Worm (Caenorhabditis elegans) whole organism, L4 larva: ENCODE results near the gene tmem-231.

ENCODE experiments used
- dpl-1 ChIP-seq: fragments of 150-350 bp; optimal IDR thresholded peaks from 2 replicates; lab custom pipeline; 2014; ENCODE audit warnings: missing biosample characterization, missing genetic modification reagents, missing genetic modification characterization
- unc-62 ChIP-seq, 3 experiments: fragments of 150-350 bp in 1 of 3; sonication (generic microtip); optimal IDR thresholded peaks in 2 of 3; peaks in 1 of 3; 1 replicate in 1 of 3; 2 replicates in 2 of 3; lab custom pipeline; 2014 to 2017; ENCODE audit warnings: missing biosample characterization in 3 of 3, missing genetic modification characterization in 3 of 3, missing genetic modification reagents in 3 of 3, missing genotype in 1 of 3
- zfp-3 ChIP-seq: fragments of 200-800 bp; sonication (Bioruptor generic); conservative IDR thresholded peaks from 2 replicates; pipeline ENCODE4 v1.3.6; 2022; ENCODE audit warnings: missing genetic modification reagents, missing genetic modification characterization, missing compliant biosample characterization

DNA sequence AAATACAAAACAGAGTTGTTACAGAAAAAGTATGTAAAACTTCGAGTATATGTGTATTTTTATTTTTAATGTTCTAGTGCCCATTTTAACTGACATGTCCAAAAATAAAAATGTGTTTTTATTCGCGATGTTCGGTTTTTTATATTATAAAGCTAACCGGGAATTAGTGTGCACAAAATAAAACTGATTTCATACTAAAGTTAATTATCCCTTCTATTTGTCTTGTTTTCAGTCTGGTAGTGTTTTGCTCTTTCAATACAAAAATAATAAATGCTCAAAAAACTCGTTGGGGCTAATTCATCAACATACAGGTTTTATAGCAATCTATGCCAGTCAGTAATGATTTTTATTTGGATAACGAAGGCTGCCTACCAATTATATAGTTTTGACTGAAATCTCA lies 41.8 kb upstream of the tmem-231 start:
- TF ChIP-seq dpl-1 (GFP tag; lab: Kevin White, UChicago), result no peak
- TF ChIP-seq unc-62 (GFP tag; optimal IDR thresholded peaks at IDR 0.05 in 1 of 2; lab: Kevin White, UChicago), result peak in 1 of 2 experiments; percentile 94
- no peak for TF ChIP-seq unc-62 (tag; optimal IDR thresholded peaks at IDR 0.05; lab: Kevin White, UChicago)
- TF ChIP-seq zfp-3 (GFP tag; lab: Robert Waterston, UW), result no peak
